Worm (Caenorhabditis elegans): Measurements from ENCODE around the gene K02F6.8.

- TF ChIP-seq ztf-23 (GFP tag; IDR thresholded peaks at IDR 0.05) (no peak), flt-1 (GFP tag; IDR thresholded peaks at IDR 0.05) (no peak), med-1 (GFP tag; optimal IDR thresholded peaks at IDR 0.05; ENCODE audit: insufficient read depth) (no peak)
Observed at ce11 chrII:2503703-2504430, 31.0 kb downstream of the K02F6.8 start.
